Worm (Caenorhabditis elegans) whole organism, L4 larva: ENCODE measurements around the gene nhr-139.
A peak's percentile ranks its signal among the peaks of the same experiment; 100 is the strongest.

ENCODE experiments used
- F44E2.7 ChIP-seq: fragments of 200-800 bp; sonication (Bioruptor generic); IDR thresholded peaks from 2 replicates; pipeline ENCODE4 v2.1.2; 2022; ENCODE audit warnings: missing genetic modification characterization, missing compliant biosample characterization
- F49E8.2 ChIP-seq: sonication (generic microtip); optimal IDR thresholded peaks from 2 replicates; lab custom pipeline; 2016; ENCODE audit warnings: missing compliant biosample characterization, mild to moderate bottlenecking, missing genetic modification characterization, borderline replicate concordance
- R02D3.7 ChIP-seq: fragments of 150-350 bp; sonication (generic microtip); optimal IDR thresholded peaks from 3 replicates; lab custom pipeline; 2014; ENCODE audit warnings: missing biosample characterization, missing genetic modification characterization
- ZK546.5 ChIP-seq, 2 experiments: sonication (generic microtip); optimal IDR thresholded peaks; 2 replicates each; lab custom pipeline; 2017; ENCODE audit warnings: missing biosample characterization in 2 of 2, missing genetic modification characterization in 2 of 2
- aha-1 ChIP-seq: fragments of 150-350 bp; peaks from one replicate; lab custom pipeline; 2014; ENCODE audit warnings: missing biosample characterization, missing genetic modification characterization
- aly-2 ChIP-seq: sonication (generic microtip); optimal IDR thresholded peaks from 2 replicates; lab custom pipeline; 2018; ENCODE audit warnings: missing biosample characterization, missing genetic modification characterization
- arid-1 ChIP-seq: fragments of 200-800 bp; sonication (Bioruptor generic); conservative IDR thresholded peaks from 2 replicates; pipeline ENCODE4 v1.3.6; 2022; ENCODE audit warnings: missing genetic modification reagents, missing genetic modification characterization, missing compliant biosample characterization
- ceh-28 ChIP-seq: fragments of 150-350 bp; optimal IDR thresholded peaks from 2 replicates; lab custom pipeline; 2014; ENCODE audit warnings: missing biosample characterization, missing genetic modification reagents, missing genetic modification characterization
- ceh-62 ChIP-seq: sonication (generic microtip); optimal IDR thresholded peaks from 2 replicates; lab custom pipeline; 2017; ENCODE audit warnings: missing biosample characterization, missing genetic modification characterization
- ces-1 ChIP-seq: fragments of 150-350 bp; sonication (generic microtip); optimal IDR thresholded peaks from 4 replicates; lab custom pipeline; 2014; ENCODE audit warnings: missing biosample characterization, missing genetic modification reagents, missing genetic modification characterization
- ctbp-1 ChIP-seq: fragments of 200-800 bp; sonication (Bioruptor generic); IDR thresholded peaks from 2 replicates; pipeline ENCODE4 v1.3.6; 2022; ENCODE audit warnings: missing genetic modification reagents, missing genetic modification characterization, missing compliant biosample characterization
- daf-19 ChIP-seq: fragments of 200-800 bp; sonication (Bioruptor generic); conservative IDR thresholded peaks from 2 replicates; pipeline ENCODE4 v1.3.6; 2022; ENCODE audit warnings: missing genetic modification characterization, missing compliant biosample characterization
- dmd-8 ChIP-seq: fragments of 200-800 bp; sonication (Bioruptor generic); IDR thresholded peaks from 2 replicates; pipeline ENCODE4 v1.3.6; 2022; ENCODE audit warnings: missing genetic modification characterization, missing compliant biosample characterization
- dve-1 ChIP-seq: sonication (generic microtip); optimal IDR thresholded peaks from 2 replicates; lab custom pipeline; 2017; ENCODE audit warnings: antibody characterized with exemption, mild to moderate bottlenecking, missing genetic modification characterization, missing compliant biosample characterization; ENCODE audit not compliant: insufficient read depth
- hif-1 ChIP-seq, 2 experiments: sonication (generic microtip); optimal IDR thresholded peaks; 2 replicates each; lab custom pipeline; 2016 to 2017; ENCODE audit warnings: missing compliant biosample characterization in 2 of 2, missing genetic modification characterization in 2 of 2, missing genetic modification reagents in 2 of 2, missing genotype in 2 of 2, mild to moderate bottlenecking in 1 of 2
- lin-1 ChIP-seq: fragments of 200-800 bp; sonication (Bioruptor generic); IDR thresholded peaks from 2 replicates; pipeline ENCODE4 v1.3.6; 2022; ENCODE audit warnings: missing genetic modification reagents, missing genetic modification characterization, missing compliant biosample characterization
- lin-39 ChIP-seq: fragments of 150-350 bp; optimal IDR thresholded peaks from 2 replicates; lab custom pipeline; 2014; ENCODE audit warnings: missing biosample characterization, missing genetic modification reagents, missing genetic modification characterization
- lsy-2 ChIP-seq, 2 experiments: fragments of 150-350 bp in 1 of 2; sonication (generic microtip) in 1 of 2; optimal IDR thresholded peaks; 2 replicates each; lab custom pipeline; 2014 to 2017; ENCODE audit warnings: missing biosample characterization in 2 of 2, missing genetic modification characterization in 2 of 2
- nhr-10 ChIP-seq: fragments of 150-350 bp; optimal IDR thresholded peaks from 2 replicates; lab custom pipeline; 2014; ENCODE audit warnings: missing biosample characterization, missing genetic modification characterization
- nhr-102 ChIP-seq: sonication (generic microtip); optimal IDR thresholded peaks from 2 replicates; lab custom pipeline; 2016; ENCODE audit warnings: mild to moderate bottlenecking, missing genetic modification characterization, moderate library complexity, missing compliant biosample characterization
- nhr-111 ChIP-seq: fragments of 200-800 bp; sonication (Bioruptor generic); optimal IDR thresholded peaks from 2 replicates; lab custom pipeline; 2018; ENCODE audit warnings: mild to moderate bottlenecking, missing genetic modification characterization, missing compliant biosample characterization
- nhr-237 ChIP-seq: sonication (generic microtip); optimal IDR thresholded peaks from 2 replicates; lab custom pipeline; 2017; ENCODE audit warnings: missing biosample characterization, missing genetic modification characterization
- nhr-25 ChIP-seq: sonication (generic microtip); optimal IDR thresholded peaks from 2 replicates; lab custom pipeline; 2017; ENCODE audit warnings: missing genetic modification characterization, mild to moderate bottlenecking, missing compliant biosample characterization, antibody characterized with exemption, moderate library complexity, borderline replicate concordance; ENCODE audit not compliant: insufficient read depth
- nhr-28 ChIP-seq: fragments of 150-350 bp; optimal IDR thresholded peaks from 2 replicates; lab custom pipeline; 2014; ENCODE audit warnings: missing biosample characterization, missing genetic modification characterization
- pqm-1 ChIP-seq: sonication (generic microtip); optimal IDR thresholded peaks from 2 replicates; lab custom pipeline; 2017; ENCODE audit warnings: missing biosample characterization, missing genetic modification characterization
- sdz-12 ChIP-seq: fragments of 200-800 bp; sonication (Bioruptor generic); optimal IDR thresholded peaks from 2 replicates; lab custom pipeline; 2018; ENCODE audit warnings: mild to moderate bottlenecking, missing genetic modification characterization, missing compliant biosample characterization
- spr-3 ChIP-seq: fragments of 200-800 bp; sonication (Bioruptor generic); optimal IDR thresholded peaks from 2 replicates; lab custom pipeline; 2018; ENCODE audit warnings: mild to moderate bottlenecking, missing genetic modification characterization, missing compliant biosample characterization
- tra-1 ChIP-seq: fragments of 200-800 bp; sonication (Bioruptor generic); IDR thresholded peaks from 2 replicates; pipeline ENCODE4 v1.3.6; 2022; ENCODE audit warnings: missing genetic modification reagents, missing genetic modification characterization, missing compliant biosample characterization
- zfp-3 ChIP-seq: fragments of 200-800 bp; sonication (Bioruptor generic); conservative IDR thresholded peaks from 2 replicates; pipeline ENCODE4 v1.3.6; 2022; ENCODE audit warnings: missing genetic modification reagents, missing genetic modification characterization, missing compliant biosample characterization

nhr-139 gene

DNA sequence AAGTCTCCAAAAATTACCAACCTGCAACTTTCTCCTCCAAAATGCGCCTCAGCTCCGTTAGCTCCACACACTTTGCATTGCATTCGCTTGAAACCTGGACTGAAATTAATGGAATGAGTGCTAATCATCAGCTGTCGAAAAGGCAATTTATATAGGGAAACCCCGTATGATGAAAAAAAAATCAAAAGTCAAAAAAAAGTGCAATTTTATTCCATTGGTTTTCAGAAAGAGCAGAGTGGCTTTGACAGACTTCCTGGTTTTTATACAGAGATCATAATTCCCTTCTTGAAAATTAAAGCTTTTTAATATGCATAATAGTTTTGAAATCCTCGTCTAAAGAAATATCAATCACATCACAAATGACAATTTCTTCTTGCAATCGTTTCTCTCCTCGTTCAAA is at the start of gene nhr-139:
nhr-139 (minus strand) TSS at position 101 of the 400 bp plus-strand sequence.
- TF ChIP-seq F49E8.2 (tag; lab: Kevin White, UChicago), result no peak
- no peak for TF ChIP-seq nhr-111 (GFP tag; lab: Kevin White, UChicago)
- no peak for TF ChIP-seq dve-1 (tag; lab: Kevin White, UChicago)
- TF ChIP-seq lin-1 (GFP tag; lab: Robert Waterston, UW), result no peak
- no peak for TF ChIP-seq tra-1 (GFP tag; lab: Robert Waterston, UW)
- TF ChIP-seq aly-2 (tag; lab: Kevin White, UChicago), result no peak
- no peak for TF ChIP-seq pqm-1 (tag; lab: Kevin White, UChicago)
- TF ChIP-seq, all 104 proteins: peak for 0

DNA sequence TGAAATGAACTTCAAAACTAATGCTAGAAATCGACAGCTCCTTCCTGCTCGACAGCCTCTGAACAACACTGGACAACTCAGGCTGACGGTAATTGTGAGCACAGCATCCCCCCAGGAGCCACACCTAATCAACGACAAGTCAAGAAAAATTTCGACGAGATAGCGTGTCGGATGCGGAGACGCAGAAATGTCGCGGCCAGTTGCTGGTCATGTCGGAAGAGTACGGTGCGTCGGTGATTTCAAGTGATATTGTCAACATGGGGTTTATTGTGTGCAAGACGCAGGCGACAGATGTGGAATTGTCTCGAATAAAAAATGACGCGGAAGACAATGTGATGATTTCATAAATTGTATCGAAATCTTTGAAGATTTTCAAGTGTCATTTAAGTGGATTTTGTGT is 48.9 kb upstream of the nhr-139 start, which contains the start of gene twk-11:
twk-11 (minus strand) TSS at position 101 of the 400 bp plus-strand sequence.
- TF ChIP-seq aha-1 (tag; lab: Kevin White, UChicago) (peak; percentile 7), nhr-10 (tag; lab: Kevin White, UChicago) (no peak)

DNA sequence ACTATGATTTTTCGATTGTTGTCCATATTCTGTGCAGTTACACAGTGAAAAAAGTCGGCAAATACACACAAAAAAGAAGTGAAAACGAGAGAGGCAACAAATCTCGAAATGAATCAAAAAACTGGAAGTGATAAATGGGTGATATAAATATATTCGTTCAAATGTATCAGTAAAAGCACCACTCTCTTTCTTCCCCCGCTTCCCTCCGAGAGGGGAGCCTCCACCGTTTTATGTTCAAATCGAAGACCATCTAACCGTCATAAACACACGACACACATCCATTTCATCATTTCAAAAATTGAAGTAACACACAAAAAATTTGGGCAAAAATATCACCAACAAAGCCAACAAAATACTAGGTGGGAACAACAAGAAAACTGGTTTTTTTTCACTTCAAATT is 39.5 kb upstream of the nhr-139 start, which contains the start of gene F20A1.6:
F20A1.6 (minus strand) TSS at position 101 of the 400 bp plus-strand sequence.
- no peak for TF ChIP-seq nhr-28 (tag; lab: Kevin White, UChicago)
- TF ChIP-seq hif-1 (tag; optimal IDR thresholded peaks at IDR 0.05; lab: Kevin White, UChicago), result no peak
- no peak for TF ChIP-seq F44E2.7 (GFP tag; lab: Robert Waterston, UW)
- no peak for TF ChIP-seq aha-1 (tag; lab: Kevin White, UChicago)
- TF ChIP-seq pqm-1 (tag; lab: Kevin White, UChicago), result no peak
- TF ChIP-seq nhr-102 (tag; lab: Kevin White, UChicago), result no peak
- TF ChIP-seq nhr-237 (tag; lab: Kevin White, UChicago), result no peak
- TF ChIP-seq R02D3.7 (tag; lab: Kevin White, UChicago), result no peak
- no peak for TF ChIP-seq spr-3
- no peak for TF ChIP-seq lsy-2 (tag; optimal IDR thresholded peaks at IDR 0.05; lab: Kevin White, UChicago)
- TF ChIP-seq sdz-12 (GFP tag; lab: Kevin White, UChicago), result no peak
- no peak for TF ChIP-seq ZK546.5 (tag; optimal IDR thresholded peaks at IDR 0.05; lab: Kevin White, UChicago)
- TF ChIP-seq, all 104 proteins: peak for 0

DNA sequence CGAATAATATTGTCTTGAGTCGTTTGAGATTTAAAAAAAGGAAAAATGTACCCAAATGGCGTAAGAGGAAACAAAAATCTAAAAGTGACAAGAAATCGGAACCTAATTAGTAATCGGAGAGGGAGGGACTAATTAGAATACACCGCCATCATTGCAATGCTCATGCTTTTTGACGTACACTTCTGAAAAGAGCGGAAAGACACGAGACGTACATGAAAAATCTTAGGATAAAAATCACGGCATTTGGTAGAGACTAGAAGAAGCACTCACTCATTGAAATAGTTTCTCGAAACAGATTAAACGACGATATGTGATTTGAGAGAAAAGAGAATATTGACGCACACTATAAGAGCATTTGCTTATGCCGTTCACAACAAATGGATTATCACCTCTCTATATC is 35.4 kb upstream of the nhr-139 start:
- TF ChIP-seq ceh-28 (tag; lab: Kevin White, UChicago) (no peak), nhr-28 (tag; lab: Kevin White, UChicago) (no peak), nhr-25 (tag; lab: Kevin White, UChicago) (no peak), ceh-62 (tag; lab: Kevin White, UChicago) (no peak), dmd-8 (GFP tag; lab: Robert Waterston, UW) (no peak), arid-1 (GFP tag; lab: Robert Waterston, UW) (no peak), nhr-10 (tag; lab: Kevin White, UChicago) (no peak), zfp-3 (no peak), daf-19 (GFP tag; lab: Robert Waterston, UW) (no peak), ces-1 (GFP tag; lab: Kevin White, UChicago) (no peak), ctbp-1 (GFP tag; lab: Robert Waterston, UW) (no peak)

DNA sequence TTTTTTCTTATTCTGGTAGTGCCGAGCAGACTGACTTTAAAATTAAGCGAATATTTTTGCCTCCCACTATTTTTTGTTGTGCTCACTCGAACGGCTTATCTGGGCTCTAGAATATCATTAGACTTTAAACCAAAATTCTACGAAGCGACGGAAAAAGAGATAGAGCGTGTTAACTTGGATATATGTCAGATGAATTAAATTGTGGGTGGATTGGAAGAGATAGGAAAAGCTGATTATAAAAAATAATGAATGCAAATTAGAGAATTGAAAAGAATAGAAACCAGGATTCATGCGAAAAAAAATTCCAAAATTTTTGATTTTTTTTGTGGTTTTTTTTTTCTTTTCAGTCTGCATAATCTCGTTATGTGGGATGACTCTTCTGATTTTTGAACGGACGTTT is 34.2 kb upstream of the nhr-139 start, which contains the start of gene F20A1.4:
F20A1.4 (minus strand) TSS at position 101 of the 400 bp plus-strand sequence.
- no peak for TF ChIP-seq lin-39 (tag; lab: Kevin White, UChicago)

DNA sequence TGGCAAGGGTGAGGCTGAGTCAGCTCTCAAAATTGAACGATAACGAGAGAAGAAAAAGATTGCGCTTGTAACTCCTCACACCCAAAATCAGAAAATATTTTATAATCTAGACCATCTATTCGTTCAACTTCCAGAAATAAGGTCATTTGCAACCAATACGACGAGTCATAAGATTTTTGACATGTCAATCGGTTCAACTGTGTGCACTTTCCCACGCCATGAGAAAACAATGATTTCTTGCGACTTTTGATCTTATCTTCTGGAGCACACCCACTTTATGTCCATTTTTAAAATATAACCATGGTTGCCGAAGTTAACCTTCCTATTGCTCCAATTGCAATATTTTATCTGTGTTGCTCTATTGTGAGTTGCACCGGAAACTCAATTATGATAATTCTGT is 29.5 kb upstream of the nhr-139 start, which contains the start of gene srsx-32:
srsx-32 (plus strand) TSS at position 301 of the 400 bp plus-strand sequence.
- no peak for TF ChIP-seq ces-1 (GFP tag; lab: Kevin White, UChicago)
